Fruit fly (Drosophila melanogaster) whole organism, pupa: ENCODE measurements around the gene CG12241.

Source experiments
- CG17806 ChIP-seq: fragments of 200-800 bp; sonication (Bioruptor generic); optimal IDR thresholded peaks from 2 replicates; lab custom pipeline; 2018; ENCODE audit warnings: missing biosample characterization, mild to moderate bottlenecking, missing genetic modification characterization, moderate library complexity
- CG34367 ChIP-seq: fragments of 200-800 bp; sonication (Bioruptor generic); optimal IDR thresholded peaks from 2 replicates; lab custom pipeline; 2018; ENCODE audit warnings: missing biosample characterization, mild to moderate bottlenecking, missing genetic modification characterization

DNA sequence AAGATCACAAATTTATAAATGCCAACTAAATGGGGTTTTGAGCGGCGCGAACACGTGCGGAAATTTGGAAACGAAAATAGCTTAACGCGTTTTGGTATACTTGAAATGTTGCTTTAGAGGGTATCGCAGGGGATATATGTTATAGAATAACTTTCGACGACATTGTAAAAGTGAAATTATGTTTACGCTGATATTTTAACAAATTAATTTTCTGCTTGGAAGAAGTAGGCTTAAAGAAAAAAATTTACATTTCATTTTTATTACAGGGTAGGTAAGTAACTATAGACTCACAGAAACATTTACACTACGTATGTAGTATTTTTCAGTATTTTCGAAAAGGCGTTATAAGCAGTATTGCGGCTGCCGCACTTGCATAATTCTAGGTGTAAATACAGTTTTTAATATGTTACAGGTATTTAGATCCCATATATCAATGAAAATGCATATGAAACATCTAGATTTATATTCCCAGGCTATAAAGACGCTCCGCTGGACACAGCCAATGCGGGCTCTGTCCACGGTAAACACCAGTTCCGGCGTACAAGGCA lies 10.3 kb downstream of the CG12241 start, which contains the start of the genes Art3 and mRpS10:
- TF ChIP-seq CG34367 (tag; lab: Kevin White, UChicago) (peak; percentile 100), CG17806 (tag; lab: Kevin White, UChicago) (peak; percentile 100)
